Fruit fly (Drosophila melanogaster) S2 (cell line): ENCODE data around the gene wor.

Source experiments
- CG8478 ChIP-seq: fragments of >200 bp; optimal IDR thresholded peaks from 2 replicates; lab custom pipeline; 2018
- CTCF ChIP-seq, 2 experiments: fragments of >200 bp; optimal IDR thresholded peaks; 2 replicates each; lab custom pipeline; 2018

DNA sequence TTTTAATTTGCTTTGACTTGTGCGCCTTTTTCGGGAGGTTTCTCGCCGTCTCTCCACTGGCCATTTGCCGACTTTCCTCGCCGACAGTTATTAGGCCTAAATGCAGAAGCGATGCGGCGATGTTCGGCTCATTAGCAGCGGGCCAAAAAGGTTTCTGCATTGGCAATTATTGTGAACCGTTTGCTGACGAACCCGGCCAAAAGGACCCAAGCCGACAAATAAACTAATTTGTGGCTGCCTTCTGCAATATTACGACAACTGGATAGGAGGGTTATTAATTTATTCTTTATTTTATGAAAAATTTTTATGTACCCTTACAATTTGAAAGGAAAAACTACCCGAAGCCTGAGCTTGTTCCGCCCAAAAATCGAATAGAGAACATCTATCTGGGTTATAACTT, 7.1 kb downstream of the wor start, which contains the start of gene CG44869:
- TF ChIP-seq CG8478: no peak
- TF ChIP-seq CTCF (optimal IDR thresholded peaks at IDR 0.05; lab: Kevin White, UChicago): no peak
